Worm (Caenorhabditis elegans) whole organism, mixed stage, embryonic: ENCODE measurements around the gene T23F11.2.

Experiments
- ces-1 ChIP-seq: fragments of 150-350 bp; optimal IDR thresholded peaks from 2 replicates; lab custom pipeline; 2014; ENCODE audit warnings: missing biosample characterization, missing genetic modification reagents, missing genetic modification characterization
- drap-1 ChIP-seq: fragments of 200-800 bp; sonication (Bioruptor generic); optimal IDR thresholded peaks from 3 replicates; lab custom pipeline; 2018; ENCODE audit warnings: mild to moderate bottlenecking, missing genetic modification characterization, missing compliant biosample characterization
- ham-2 ChIP-seq: fragments of 200-800 bp; sonication (Bioruptor generic); optimal IDR thresholded peaks from 2 replicates; lab custom pipeline; 2018; ENCODE audit warnings: mild to moderate bottlenecking, missing genetic modification characterization, missing compliant biosample characterization
- lin-32 ChIP-seq: fragments of 200-800 bp; sonication (Bioruptor generic); optimal IDR thresholded peaks from 2 replicates; lab custom pipeline; 2018; ENCODE audit warnings: mild to moderate bottlenecking, missing genetic modification characterization, missing compliant biosample characterization
- lsy-2 ChIP-seq: fragments of 150-350 bp; optimal IDR thresholded peaks from 2 replicates; lab custom pipeline; 2014; ENCODE audit warnings: missing biosample characterization, missing genetic modification characterization
- mep-1 ChIP-seq: fragments of 150-350 bp; optimal IDR thresholded peaks from 2 replicates; lab custom pipeline; 2017; ENCODE audit warnings: missing biosample characterization, missing genetic modification reagents, missing genetic modification characterization, inconsistent platforms
- nhr-12 ChIP-seq: fragments of 150-350 bp; optimal IDR thresholded peaks from 2 replicates; lab custom pipeline; 2014; ENCODE audit warnings: missing biosample characterization, missing genetic modification characterization
- nhr-237 ChIP-seq: fragments of 150-350 bp; optimal IDR thresholded peaks from 2 replicates; lab custom pipeline; 2014; ENCODE audit warnings: missing biosample characterization, missing genetic modification characterization
- nhr-76 ChIP-seq: sonication (generic microtip); optimal IDR thresholded peaks from 2 replicates; lab custom pipeline; 2017; ENCODE audit warnings: missing biosample characterization, missing genetic modification characterization
- pha-4 ChIP-seq: fragments of 150-350 bp; optimal IDR thresholded peaks from 2 replicates; lab custom pipeline; 2018; ENCODE audit warnings: missing biosample characterization, missing genetic modification reagents, missing genetic modification characterization
- snpc-4 ChIP-seq: fragments of 150-350 bp; optimal IDR thresholded peaks from 2 replicates; lab custom pipeline; 2014; ENCODE audit warnings: missing biosample characterization, missing genetic modification characterization
- unc-120 ChIP-seq: sonication (generic microtip); optimal IDR thresholded peaks from 2 replicates; lab custom pipeline; 2017; ENCODE audit warnings: missing genetic modification characterization, missing compliant biosample characterization; ENCODE audit not compliant: poor library complexity, severe bottlenecking
- unc-39 ChIP-seq: fragments of 150-350 bp; optimal IDR thresholded peaks from 2 replicates; lab custom pipeline; 2014; ENCODE audit warnings: missing biosample characterization, missing genetic modification characterization
- ztf-11 ChIP-seq: fragments of 150-350 bp; optimal IDR thresholded peaks from 2 replicates; lab custom pipeline; 2014; ENCODE audit warnings: missing biosample characterization, missing genetic modification characterization

DNA sequence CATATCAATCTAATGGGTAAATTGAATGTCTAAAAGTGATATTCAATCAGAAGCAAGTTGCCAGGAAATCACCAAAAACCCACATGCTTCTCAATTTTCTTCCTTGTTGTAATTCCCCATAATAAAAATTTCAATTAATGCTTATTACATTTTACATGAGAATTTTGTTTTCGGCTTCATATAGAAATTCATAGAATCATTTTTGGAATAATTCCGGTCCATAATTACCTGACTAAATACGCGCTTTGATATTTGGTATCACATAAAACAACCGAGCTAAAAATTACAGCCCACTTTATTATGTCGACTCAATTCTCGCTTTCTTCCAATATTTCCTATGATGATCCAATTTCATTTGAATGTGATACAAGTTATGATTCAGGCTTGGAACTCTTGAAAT, 16.6 kb upstream of the T23F11.2 start, which contains the start of gene srg-13:
- TF ChIP-seq mep-1 (tag; lab: Kevin White, UChicago) (no peak), ces-1 (no peak), lin-32 (GFP tag; lab: Kevin White, UChicago) (no peak), pha-4 (tag; lab: Kevin White, UChicago) (no peak), nhr-76 (no peak), unc-120 (tag; lab: Kevin White, UChicago) (no peak), ztf-11 (tag; lab: Kevin White, UChicago) (no peak), nhr-237 (tag; lab: Kevin White, UChicago) (no peak), unc-39 (tag; lab: Kevin White, UChicago) (no peak), nhr-12 (tag; lab: Kevin White, UChicago) (no peak), lsy-2 (tag; lab: Kevin White, UChicago) (no peak), ham-2 (GFP tag; lab: Kevin White, UChicago) (no peak), snpc-4 (tag; lab: Kevin White, UChicago) (no peak), drap-1 (GFP tag; lab: Kevin White, UChicago) (no peak)
